Fruit fly (Drosophila melanogaster): Measurements from ENCODE around the gene CG9330.

Gene CG9330

DNA sequence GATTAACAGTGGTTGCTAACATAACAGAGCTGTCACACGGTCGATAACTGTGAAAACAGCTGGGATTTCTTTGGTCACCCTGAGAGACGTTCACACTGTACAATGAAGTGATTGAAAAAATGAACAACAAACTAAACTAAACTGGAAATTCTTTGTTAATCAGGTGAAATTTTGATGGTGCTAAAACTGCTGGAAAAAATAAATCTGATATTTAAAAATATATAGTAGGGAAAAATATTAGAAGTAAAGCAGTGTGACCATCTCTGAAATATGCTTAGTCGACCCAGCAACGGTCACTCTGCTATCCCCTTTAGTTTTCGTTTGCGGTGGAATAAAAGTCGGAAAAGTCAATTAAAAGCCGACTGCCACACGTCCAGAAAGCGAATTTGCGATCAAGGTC lies at the start of gene CG9330, which contains the start of gene CG9231:
TSS of gene CG9330 (plus strand) at position 275 of the 400 bp plus-strand sequence.
TSS of gene CG9231 (minus strand) at position 25 of the 400 bp plus-strand sequence.
- TF ChIP-seq CG12768 (GFP tag; optimal IDR thresholded peaks at IDR 0.05) (no peak), CG7045 (GFP tag; optimal IDR thresholded peaks at IDR 0.05) (no peak), tj (GFP tag; optimal IDR thresholded peaks at IDR 0.05) (peak; percentile 28), cic (GFP tag; optimal IDR thresholded peaks at IDR 0.05) (no peak), CG5204 (GFP tag; optimal IDR thresholded peaks at IDR 0.05) (peak; percentile 38), Hr96 (GFP tag; optimal IDR thresholded peaks at IDR 0.05) (no peak), Crg-1 (GFP tag; optimal IDR thresholded peaks at IDR 0.05) (no peak), Clk (GFP tag; optimal IDR thresholded peaks at IDR 0.05) (no peak), CG7101 (tag; optimal IDR thresholded peaks at IDR 0.05) (peak; percentile 33), pad (GFP tag; optimal IDR thresholded peaks at IDR 0.05) (no peak), cnc (optimal IDR thresholded peaks at IDR 0.05) (no peak), CG33017 (tag; optimal IDR thresholded peaks at IDR 0.05) (peak; percentile 46), Mnt (GFP tag; optimal IDR thresholded peaks at IDR 0.05) (peak; percentile 45), toe (GFP tag; optimal IDR thresholded peaks at IDR 0.05) (peak; percentile 10), CG1620 (GFP tag; optimal IDR thresholded peaks at IDR 0.05) (peak; percentile 14), ovo (GFP tag; optimal IDR thresholded peaks at IDR 0.05) (no peak), kay (GFP tag; ENCODE audit: borderline replicate concordance) (no peak), CG14711 (tag; optimal IDR thresholded peaks at IDR 0.05) (no peak), CG11617 (GFP tag; optimal IDR thresholded peaks at IDR 0.05) (peak; percentile 15), bab1 (GFP tag; optimal IDR thresholded peaks at IDR 0.05) (peak; percentile 72)

DNA sequence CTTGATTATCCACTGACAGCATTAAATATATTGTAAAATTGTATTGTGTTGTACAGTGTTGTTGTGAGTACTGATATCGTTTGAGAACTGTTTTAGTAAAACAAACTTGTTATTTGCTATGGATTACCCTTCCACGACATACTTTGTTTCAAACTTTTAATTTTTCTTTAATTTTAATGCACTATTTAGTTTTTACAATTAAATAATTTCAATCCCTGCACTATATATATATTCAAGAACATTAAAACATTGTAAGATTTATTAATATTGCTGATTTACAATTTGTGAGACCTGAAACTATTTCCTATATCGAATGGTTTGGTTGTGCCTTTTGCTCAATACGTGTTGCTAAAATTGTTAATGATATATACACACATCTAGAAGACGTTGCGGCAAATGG lies 41.9 kb upstream of the CG9330 start, which contains the start of the genes CG46434 and Dred:
TSS of gene CG46434 (minus strand) at position 101 of the 400 bp plus-strand sequence.
TSS of gene Dred (minus strand) at position 101 of the 400 bp plus-strand sequence.
- TF ChIP-seq kay (GFP tag; ENCODE audit: borderline replicate concordance) = no peak
- TF ChIP-seq cic (GFP tag; optimal IDR thresholded peaks at IDR 0.05) = no peak
- no peak for TF ChIP-seq CG14711 (tag; optimal IDR thresholded peaks at IDR 0.05)
- no peak for TF ChIP-seq CG33017 (tag; optimal IDR thresholded peaks at IDR 0.05)
- no peak for TF ChIP-seq tj (GFP tag; optimal IDR thresholded peaks at IDR 0.05)
- TF ChIP-seq Hr96 (GFP tag; optimal IDR thresholded peaks at IDR 0.05) = no peak
- no peak for TF ChIP-seq CG7101 (tag; optimal IDR thresholded peaks at IDR 0.05)
- no peak for TF ChIP-seq ovo (GFP tag; optimal IDR thresholded peaks at IDR 0.05)
- no peak for TF ChIP-seq bab1 (GFP tag; optimal IDR thresholded peaks at IDR 0.05)
- TF ChIP-seq Crg-1 (GFP tag; optimal IDR thresholded peaks at IDR 0.05) = no peak
- TF ChIP-seq cnc (optimal IDR thresholded peaks at IDR 0.05) = no peak
- no peak for TF ChIP-seq CG7045 (GFP tag; optimal IDR thresholded peaks at IDR 0.05)
- no peak for TF ChIP-seq pad (GFP tag; optimal IDR thresholded peaks at IDR 0.05)
- no peak for TF ChIP-seq toe (GFP tag; optimal IDR thresholded peaks at IDR 0.05)
- TF ChIP-seq Clk (GFP tag; optimal IDR thresholded peaks at IDR 0.05) = no peak

DNA sequence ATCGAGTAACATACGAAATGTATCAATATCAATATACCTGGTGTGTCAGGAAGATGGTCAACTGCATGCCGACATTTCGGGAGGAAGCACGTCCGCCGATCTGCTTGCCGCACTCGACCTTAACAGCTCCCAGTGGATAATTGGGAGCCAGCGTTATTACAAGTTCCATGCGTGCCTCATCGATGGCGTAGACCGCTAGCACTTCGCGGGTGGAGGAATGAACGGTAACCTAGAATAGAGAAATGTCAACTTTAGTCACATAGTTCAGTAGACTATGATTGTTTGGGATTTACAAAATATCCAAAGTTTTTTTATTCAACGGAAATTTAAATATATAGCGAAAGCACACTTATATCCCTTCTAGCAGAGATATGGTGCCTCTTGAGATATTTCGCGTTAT lies 41.2 kb upstream of the CG9330 start, which contains the start of the genes CG46435 and Rcd7:
TSS of gene CG46435 (plus strand) at position 301 of the 400 bp plus-strand sequence.
TSS of gene Rcd7 (plus strand) at position 301 of the 400 bp plus-strand sequence.
- TF ChIP-seq CG1620 (GFP tag; optimal IDR thresholded peaks at IDR 0.05) (no peak), tj (GFP tag; optimal IDR thresholded peaks at IDR 0.05) (no peak), CG7045 (GFP tag; optimal IDR thresholded peaks at IDR 0.05) (no peak), CG7101 (tag; optimal IDR thresholded peaks at IDR 0.05) (no peak), cic (GFP tag; optimal IDR thresholded peaks at IDR 0.05) (no peak), CG12768 (GFP tag; optimal IDR thresholded peaks at IDR 0.05) (no peak), CG11617 (GFP tag; optimal IDR thresholded peaks at IDR 0.05) (no peak)

DNA sequence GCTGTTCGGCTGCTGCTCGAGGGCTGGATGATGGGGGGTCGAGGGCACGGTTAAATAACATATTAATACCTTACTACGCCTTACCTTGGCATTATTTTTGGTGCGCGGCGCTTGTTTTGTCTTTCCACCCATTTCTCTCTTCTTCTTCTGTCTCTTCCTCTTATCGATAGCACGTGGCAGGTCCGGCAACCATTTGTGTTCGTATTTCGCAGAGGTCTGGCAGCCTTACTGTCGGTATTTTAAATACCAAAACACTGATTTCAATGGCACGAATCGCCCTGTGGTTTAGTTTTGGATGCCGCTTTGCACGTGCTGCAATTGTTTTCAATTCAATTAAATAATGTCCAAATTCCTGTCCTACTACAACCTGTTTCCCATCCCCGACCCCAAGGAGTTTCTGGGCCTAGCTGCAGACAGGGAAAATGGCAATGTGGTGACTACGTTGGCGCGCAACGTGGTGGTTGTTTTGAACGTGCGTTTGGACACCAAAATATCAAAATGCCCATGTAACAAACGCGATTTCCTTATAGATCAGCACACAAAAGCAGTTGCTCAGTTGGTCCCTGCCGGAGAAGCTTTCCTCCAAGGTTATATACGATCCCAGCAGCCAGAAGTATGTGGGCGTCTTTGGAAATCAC lies 33.8 kb upstream of the CG9330 start, which contains the start of the genes Ltn1 and CG9300:
TSS of gene Ltn1 (minus strand) at position 155 of the 638 bp plus-strand sequence.
TSS of gene CG9300 (plus strand) at position 285 of the 638 bp plus-strand sequence.
- TF ChIP-seq toe (GFP tag; optimal IDR thresholded peaks at IDR 0.05) = peak; percentile 29
- peak; percentile 100 for TF ChIP-seq Mnt (GFP tag; optimal IDR thresholded peaks at IDR 0.05)
- peak; percentile 61 for TF ChIP-seq bab1 (GFP tag; optimal IDR thresholded peaks at IDR 0.05)
- TF ChIP-seq CG7101 (tag; optimal IDR thresholded peaks at IDR 0.05) = peak; percentile 12
- peak; percentile 20 for TF ChIP-seq Crg-1 (GFP tag; optimal IDR thresholded peaks at IDR 0.05)
- no peak for TF ChIP-seq tj (GFP tag; optimal IDR thresholded peaks at IDR 0.05)

DNA sequence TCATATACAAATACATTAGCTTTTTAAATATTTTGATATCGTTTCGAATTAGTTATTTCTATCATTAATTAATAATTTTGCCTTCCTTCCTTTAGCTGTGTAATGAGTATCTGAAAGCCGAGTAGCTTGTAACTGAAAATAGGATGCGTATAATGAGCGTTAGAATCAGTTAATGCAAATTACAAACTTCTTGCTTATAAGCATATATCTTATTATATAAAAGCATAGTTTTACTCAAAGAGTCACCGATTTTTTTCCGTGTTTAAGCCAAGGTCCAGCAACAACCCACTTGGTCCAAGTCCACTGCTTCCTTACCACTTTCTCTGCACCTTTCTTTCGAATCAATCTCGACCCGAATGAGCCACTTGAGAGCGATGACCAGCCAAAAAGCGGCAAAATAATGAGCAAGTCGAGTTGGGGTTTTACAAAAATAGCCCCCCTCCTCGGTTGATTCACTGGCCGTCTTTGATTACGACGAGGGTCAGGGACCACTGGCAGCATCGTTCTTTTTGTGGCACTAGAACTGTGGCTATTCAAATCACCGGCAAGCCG lies 30.1 kb upstream of the CG9330 start:
- TF ChIP-seq Crg-1 (GFP tag; optimal IDR thresholded peaks at IDR 0.05) = no peak
- no peak for TF ChIP-seq CG7101 (tag; optimal IDR thresholded peaks at IDR 0.05)
- no peak for TF ChIP-seq CG1620 (GFP tag; optimal IDR thresholded peaks at IDR 0.05)
- no peak for TF ChIP-seq cic (GFP tag; optimal IDR thresholded peaks at IDR 0.05)
- no peak for TF ChIP-seq pad (GFP tag; optimal IDR thresholded peaks at IDR 0.05)
- no peak for TF ChIP-seq Hr96 (GFP tag; optimal IDR thresholded peaks at IDR 0.05)
- no peak for TF ChIP-seq Mnt (GFP tag; optimal IDR thresholded peaks at IDR 0.05)
- TF ChIP-seq toe (GFP tag; optimal IDR thresholded peaks at IDR 0.05) = no peak
- no peak for TF ChIP-seq CG12768 (GFP tag; optimal IDR thresholded peaks at IDR 0.05)
- TF ChIP-seq kay (GFP tag; ENCODE audit: borderline replicate concordance) = no peak
- TF ChIP-seq CG5204 (GFP tag; optimal IDR thresholded peaks at IDR 0.05) = no peak
- TF ChIP-seq ovo (GFP tag; optimal IDR thresholded peaks at IDR 0.05) = no peak

DNA sequence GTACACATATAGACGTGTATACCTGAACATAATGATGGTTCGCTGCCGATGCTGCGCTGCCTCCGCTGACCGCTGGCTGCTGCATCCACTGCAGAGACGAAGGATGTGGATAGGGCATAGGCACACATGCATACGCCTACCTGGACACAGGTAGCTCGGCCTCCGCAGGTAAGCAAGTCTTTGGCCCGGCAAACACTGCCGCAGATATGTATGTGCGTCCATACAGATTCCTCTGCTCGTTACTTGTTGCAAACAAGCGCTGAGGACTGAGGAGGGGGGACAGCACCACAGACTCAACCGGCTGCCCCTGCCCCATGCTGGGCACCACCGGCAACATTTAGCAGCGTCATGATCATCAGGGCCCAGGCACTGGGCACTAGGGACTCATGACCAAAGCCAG lies 29.3 kb upstream of the CG9330 start:
- TF ChIP-seq bab1 (GFP tag; optimal IDR thresholded peaks at IDR 0.05) = no peak
- no peak for TF ChIP-seq pad (GFP tag; optimal IDR thresholded peaks at IDR 0.05)
- no peak for TF ChIP-seq tj (GFP tag; optimal IDR thresholded peaks at IDR 0.05)
- no peak for TF ChIP-seq kay (GFP tag; ENCODE audit: borderline replicate concordance)
- no peak for TF ChIP-seq CG7045 (GFP tag; optimal IDR thresholded peaks at IDR 0.05)
- TF ChIP-seq ovo (GFP tag; optimal IDR thresholded peaks at IDR 0.05) = no peak

All from whole organism, adult.